Fruit fly (Drosophila melanogaster) whole organism, embryonic: ENCODE data around the gene ple.

Experiments
- Antp ChIP-seq: fragments of 200-800 bp; sonication (Bioruptor generic); optimal IDR thresholded peaks from 3 replicates; lab custom pipeline; 2016; ENCODE audit warnings: missing biosample characterization, missing genetic modification characterization
- CG10209 ChIP-seq: fragments of 200-800 bp; sonication (Bioruptor generic); optimal IDR thresholded peaks from 3 replicates; lab custom pipeline; 2017; ENCODE audit warnings: missing biosample characterization, mild to moderate bottlenecking, missing genetic modification characterization, missing genetic modification reagents
- CG14050 ChIP-seq: fragments of 200-800 bp; sonication (Bioruptor generic); IDR thresholded peaks from 3 replicates; pipeline ENCODE4 v1.3.6; 2022; ENCODE audit warnings: missing biosample characterization, missing genetic modification characterization
- CG16815 ChIP-seq: fragments of 200-800 bp; sonication (Bioruptor generic); optimal IDR thresholded peaks from 3 replicates; lab custom pipeline; 2017; ENCODE audit warnings: missing biosample characterization, mild to moderate bottlenecking, missing genetic modification characterization
- CG18764 ChIP-seq: fragments of 200-800 bp; sonication (Bioruptor generic); optimal IDR thresholded peaks from 3 replicates; lab custom pipeline; 2016; ENCODE audit warnings: missing biosample characterization, missing genetic modification characterization
- CG32767 ChIP-seq: fragments of 200-800 bp; sonication (Bioruptor generic); IDR thresholded peaks from 2 replicates; pipeline ENCODE4 v1.3.6; 2022; ENCODE audit warnings: missing biosample characterization, missing genetic modification characterization
- CG3726 ChIP-seq: fragments of 200-800 bp; sonication (Bioruptor generic); IDR thresholded peaks from 3 replicates; pipeline ENCODE4, ENCODE4 v1.3.6; 2022; ENCODE audit warnings: missing biosample characterization, missing genetic modification characterization
- CG5953 ChIP-seq: fragments of 200-800 bp; sonication (Bioruptor generic); IDR thresholded peaks from 2 replicates; pipeline ENCODE4 v1.3.6; 2022; ENCODE audit warnings: missing biosample characterization, missing genetic modification characterization
- CG6683 ChIP-seq: fragments of 200-800 bp; sonication (Bioruptor generic); optimal IDR thresholded peaks from 2 replicates; lab custom pipeline; 2017; ENCODE audit warnings: missing biosample characterization, mild to moderate bottlenecking, missing genetic modification characterization, missing genetic modification reagents
- CG7271 ChIP-seq: fragments of 200-800 bp; sonication (Bioruptor generic); optimal IDR thresholded peaks from 2 replicates; lab custom pipeline; 2018; ENCODE audit warnings: missing biosample characterization, mild to moderate bottlenecking, missing genetic modification characterization, moderate library complexity
- CG7987 ChIP-seq: fragments of 200-800 bp; sonication (Bioruptor generic); optimal IDR thresholded peaks from 2 replicates; lab custom pipeline; 2018; ENCODE audit warnings: missing biosample characterization, mild to moderate bottlenecking, missing genetic modification characterization, moderate library complexity
- CG8359 ChIP-seq: fragments of 200-800 bp; sonication (Bioruptor generic); optimal IDR thresholded peaks from 2 replicates; lab custom pipeline; 2017; ENCODE audit warnings: missing biosample characterization, mild to moderate bottlenecking, missing genetic modification characterization, borderline replicate concordance
- CG8765 ChIP-seq: fragments of 200-800 bp; sonication (Bioruptor generic); IDR thresholded peaks from 2 replicates; pipeline ENCODE4 v1.3.6; 2022; ENCODE audit warnings: missing biosample characterization, missing genetic modification characterization
- CG9817 ChIP-seq: fragments of 200-800 bp; sonication (Bioruptor generic); optimal IDR thresholded peaks from 2 replicates; lab custom pipeline; 2018; ENCODE audit warnings: missing biosample characterization, mild to moderate bottlenecking, missing genetic modification characterization, moderate library complexity
- D ChIP-seq, 2 experiments: fragments of 200-800 bp in 1 of 2; fragments of >200 bp in 1 of 2; sonication (Bioruptor generic) in 1 of 2; optimal IDR thresholded peaks; 2 replicates in 1 of 2; 3 replicates in 1 of 2; lab custom pipeline; 2017; ENCODE audit warnings: mild to moderate bottlenecking in 1 of 2, missing biosample characterization in 1 of 2, missing genetic modification characterization in 1 of 2, missing genetic modification reagents in 1 of 2
- Fer1 ChIP-seq: fragments of 200-800 bp; sonication (Bioruptor generic); optimal IDR thresholded peaks from 2 replicates; lab custom pipeline; 2017; ENCODE audit warnings: missing biosample characterization, mild to moderate bottlenecking, missing genetic modification characterization
- Fer2 ChIP-seq: fragments of 200-800 bp; sonication (Bioruptor generic); optimal IDR thresholded peaks from 2 replicates; lab custom pipeline; 2018; ENCODE audit warnings: missing biosample characterization, mild to moderate bottlenecking, missing genetic modification characterization, moderate library complexity
- Fer3 ChIP-seq: fragments of 200-800 bp; sonication (Bioruptor generic); optimal IDR thresholded peaks from 2 replicates; lab custom pipeline; 2018; ENCODE audit warnings: missing biosample characterization, mild to moderate bottlenecking, missing genetic modification characterization, moderate library complexity
- H15 ChIP-seq: fragments of 200-800 bp; sonication (Bioruptor generic); IDR thresholded peaks from 3 replicates; pipeline ENCODE4 v1.3.6; 2022; ENCODE audit warnings: missing biosample characterization, missing genetic modification characterization
- HHEX ChIP-seq: fragments of 200-800 bp; sonication (Bioruptor generic); optimal IDR thresholded peaks from 3 replicates; lab custom pipeline; 2017; ENCODE audit warnings: missing biosample characterization, mild to moderate bottlenecking, missing genetic modification characterization, missing genetic modification reagents
- HLH4C ChIP-seq: fragments of 200-800 bp; sonication (Bioruptor generic); IDR thresholded peaks from 3 replicates; pipeline ENCODE4 v1.3.6; 2022; ENCODE audit warnings: missing biosample characterization, missing genetic modification characterization; ENCODE audit not compliant: partially characterized antibody
- MBD-R2 ChIP-seq: fragments of 200-800 bp; sonication (Bioruptor generic); IDR thresholded peaks from 2 replicates; pipeline ENCODE4 v1.3.6; 2022; ENCODE audit warnings: missing biosample characterization, missing genetic modification characterization
- Mad ChIP-seq: fragments of 200-800 bp; sonication (Bioruptor generic); optimal IDR thresholded peaks from 2 replicates; lab custom pipeline; 2016; ENCODE audit warnings: missing biosample characterization, missing genetic modification characterization
- Pdp1 ChIP-seq, 2 experiments: fragments of 200-800 bp; sonication (Bioruptor generic); optimal IDR thresholded peaks; 3 replicates each; lab custom pipeline; 2016; ENCODE audit warnings: missing biosample characterization in 2 of 2, missing genetic modification characterization in 2 of 2, mild to moderate bottlenecking in 1 of 2, moderate library complexity in 1 of 2
- Ravus ChIP-seq: fragments of 200-800 bp; sonication (Bioruptor generic); IDR thresholded peaks from 2 replicates; pipeline ENCODE4 v1.3.6; 2022; ENCODE audit warnings: missing biosample characterization, missing genetic modification characterization
- aop ChIP-seq: fragments of 200-800 bp; sonication (Bioruptor generic); IDR thresholded peaks from 2 replicates; pipeline ENCODE4 v1.3.6; 2022; ENCODE audit warnings: missing biosample characterization, missing genetic modification characterization
- ara ChIP-seq: fragments of 200-800 bp; sonication (Bioruptor generic); IDR thresholded peaks from 2 replicates; pipeline ENCODE4 v1.3.6; 2022; ENCODE audit warnings: missing biosample characterization, missing genetic modification characterization
- disco-r ChIP-seq: fragments of 200-800 bp; sonication (Bioruptor generic); optimal IDR thresholded peaks from 2 replicates; lab custom pipeline; 2016; ENCODE audit warnings: missing biosample characterization, missing genetic modification characterization
- dpn ChIP-seq, 2 experiments: fragments of 200-800 bp; sonication (Bioruptor generic); optimal IDR thresholded peaks; 3 replicates each; lab custom pipeline; 2016; ENCODE audit warnings: missing biosample characterization in 2 of 2, missing genetic modification characterization in 2 of 2
- ftz-f1 ChIP-seq: fragments of 200-800 bp; sonication (Bioruptor generic); optimal IDR thresholded peaks from 2 replicates; lab custom pipeline; 2016; ENCODE audit warnings: missing biosample characterization, missing genetic modification characterization
- gro ChIP-seq: fragments of 200-800 bp; sonication (Bioruptor generic); optimal IDR thresholded peaks from 2 replicates; lab custom pipeline; 2016; ENCODE audit warnings: missing biosample characterization, missing genetic modification characterization
- jumu ChIP-seq: fragments of 200-800 bp; sonication (Bioruptor generic); optimal IDR thresholded peaks from 3 replicates; lab custom pipeline; 2016; ENCODE audit warnings: missing biosample characterization, missing genetic modification characterization
- ken ChIP-seq: fragments of 200-800 bp; sonication (Bioruptor generic); IDR thresholded peaks from 3 replicates; pipeline ENCODE4 v1.3.6; 2022; ENCODE audit warnings: missing biosample characterization, missing genetic modification characterization
- lbe ChIP-seq: fragments of 200-800 bp; sonication (Bioruptor generic); optimal IDR thresholded peaks from 2 replicates; lab custom pipeline; 2016; ENCODE audit warnings: missing biosample characterization, mild to moderate bottlenecking, missing genetic modification characterization
- lov ChIP-seq, 2 experiments: fragments of 200-800 bp in 1 of 2; fragments of >200 bp in 1 of 2; sonication (Bioruptor generic) in 1 of 2; IDR thresholded peaks in 1 of 2; optimal IDR thresholded peaks in 1 of 2; 2 replicates in 1 of 2; 3 replicates in 1 of 2; pipeline versions ENCODE4 v1.3.6 to Lab custom; 2017 to 2022; ENCODE audit warnings: missing biosample characterization in 1 of 2, missing genetic modification characterization in 1 of 2
- luna ChIP-seq: fragments of 200-800 bp; sonication (Bioruptor generic); optimal IDR thresholded peaks from 2 replicates; lab custom pipeline; 2016; ENCODE audit warnings: missing biosample characterization, missing genetic modification characterization
- maf-S ChIP-seq: fragments of 200-800 bp; sonication (Bioruptor generic); optimal IDR thresholded peaks from 2 replicates; lab custom pipeline; 2016; ENCODE audit warnings: missing biosample characterization, missing genetic modification characterization
- onecut ChIP-seq: fragments of 200-800 bp; sonication (Bioruptor generic); IDR thresholded peaks from 2 replicates; pipeline ENCODE4 v1.3.6; 2022; ENCODE audit warnings: missing biosample characterization, missing genetic modification characterization
- org-1 ChIP-seq: fragments of 200-800 bp; sonication (Bioruptor generic); optimal IDR thresholded peaks from 2 replicates; lab custom pipeline; 2017; ENCODE audit warnings: missing biosample characterization, missing genetic modification characterization
- p53 ChIP-seq: fragments of 200-800 bp; sonication (Bioruptor generic); optimal IDR thresholded peaks from 2 replicates; lab custom pipeline; 2016; ENCODE audit warnings: missing biosample characterization, missing genetic modification characterization
- pb ChIP-seq: fragments of 200-800 bp; sonication (Bioruptor generic); optimal IDR thresholded peaks from 3 replicates; lab custom pipeline; 2016; ENCODE audit warnings: missing biosample characterization, missing genetic modification characterization
- psq ChIP-seq: fragments of 200-800 bp; sonication (Bioruptor generic); optimal IDR thresholded peaks from 2 replicates; lab custom pipeline; 2017; ENCODE audit warnings: missing biosample characterization, missing genetic modification characterization
- run ChIP-seq: fragments of 200-800 bp; sonication (Bioruptor generic); optimal IDR thresholded peaks from 3 replicates; lab custom pipeline; 2018; ENCODE audit warnings: missing biosample characterization, mild to moderate bottlenecking, missing genetic modification characterization
- sc ChIP-seq, 3 experiments: fragments of >200 bp in 2 of 3; fragments of 200-800 bp in 1 of 3; sonication (Bioruptor generic) in 1 of 3; optimal IDR thresholded peaks; 2 replicates in 2 of 3; 3 replicates in 1 of 3; lab custom pipeline; 2017; ENCODE audit warnings: mild to moderate bottlenecking in 1 of 3, missing biosample characterization in 1 of 3, missing genetic modification characterization in 1 of 3, missing genetic modification reagents in 1 of 3
- sisA ChIP-seq: fragments of 200-800 bp; sonication (Bioruptor generic); IDR thresholded peaks from 2 replicates; pipeline ENCODE4 v1.3.6; 2022; ENCODE audit warnings: missing biosample characterization, missing genetic modification characterization
- ttk ChIP-seq: fragments of 200-800 bp; sonication (Bioruptor generic); IDR thresholded peaks from 2 replicates; pipeline ENCODE4 v2.1.2; 2022; ENCODE audit warnings: missing biosample characterization, missing genetic modification characterization
- unc-4 ChIP-seq: fragments of 200-800 bp; sonication (Bioruptor generic); IDR thresholded peaks from 2 replicates; pipeline ENCODE4 v1.3.6; 2022; ENCODE audit warnings: missing biosample characterization, missing genetic modification characterization; ENCODE audit not compliant: partially characterized antibody
- usp ChIP-seq: fragments of >200 bp; optimal IDR thresholded peaks from 2 replicates; lab custom pipeline; 2017; ENCODE audit warnings: missing biosample characterization, missing genetic modification characterization
- zen ChIP-seq: fragments of 200-800 bp; sonication (Bioruptor generic); optimal IDR thresholded peaks from 3 replicates; lab custom pipeline; 2018; ENCODE audit warnings: missing biosample characterization, mild to moderate bottlenecking, missing genetic modification characterization, moderate library complexity

The ple gene

dm6 chr3L:6705865-6706264 is 13.5 kb downstream of the ple start (continued):
- TF ChIP-seq H15 (GFP tag; lab: Robert Waterston, UW) (0 out of 3 replicates have a peak, but pooled peaks have one; percentile 19), usp (GFP tag; lab: Kevin White, UChicago) (no peak), pb (GFP tag; lab: Kevin White, UChicago) (peak; percentile 7), CG10209 (GFP tag; lab: Kevin White, UChicago) (peak; percentile 53), dpn (GFP tag; optimal IDR thresholded peaks at IDR 0.05; lab: Kevin White, UChicago) (peak; percentile 17 to 49), org-1 (GFP tag; lab: Kevin White, UChicago) (peak; percentile 15), p53 (no peak), gro (GFP tag; lab: Kevin White, UChicago) (no peak), Fer1 (GFP tag; lab: Kevin White, UChicago) (peak; percentile 54), unc-4 (no peak), Pdp1 (GFP tag; optimal IDR thresholded peaks at IDR 0.05; lab: Kevin White, UChicago) (peak; percentile 27 to 48), CG8765 (GFP tag; lab: Robert Waterston, UW) (no peak), CG5953 (0 out of 2 replicates have a peak, but pooled peaks have one; percentile 18), run (tag; lab: Kevin White, UChicago) (peak; percentile 35), HHEX (GFP tag; lab: Kevin White, UChicago) (peak; percentile 65), MBD-R2 (GFP tag; lab: Robert Waterston, UW) (no peak; the same call in 1 of the 2 replicates), CG14050 (GFP tag; lab: Robert Waterston, UW) (peak; percentile 54; the same call in 2 of the 3 replicates), onecut (GFP tag; lab: Robert Waterston, UW) (peak; percentile 58), Fer3 (tag; lab: Kevin White, UChicago) (peak; percentile 60), CG9817 (tag; lab: Kevin White, UChicago) (peak; percentile 50), Antp (GFP tag; lab: Kevin White, UChicago) (peak; percentile 44), Ravus (peak; percentile 9; the same call in 1 of the 2 replicates), psq (GFP tag; lab: Kevin White, UChicago) (no peak), aop (GFP tag; lab: Robert Waterston, UW) (no peak), ftz-f1 (GFP tag; lab: Kevin White, UChicago) (no peak), Mad (GFP tag; lab: Kevin White, UChicago) (peak; percentile 11), sisA (GFP tag; lab: Robert Waterston, UW) (no peak), luna (GFP tag; lab: Kevin White, UChicago) (no peak), CG8359 (no peak), ttk (GFP tag; lab: Robert Waterston, UW) (peak; percentile 69), ara (GFP tag; lab: Robert Waterston, UW) (no peak), disco-r (GFP tag; lab: Kevin White, UChicago) (no peak), CG7271 (tag; lab: Kevin White, UChicago) (no peak), lov (optimal IDR thresholded peaks at IDR 0.05; lab: Kevin White, UChicago) (no peak), lov (GFP tag; IDR thresholded peaks at IDR 0.05; lab: Robert Waterston, UW) (no peak), CG18764 (GFP tag; lab: Kevin White, UChicago) (no peak), lbe (GFP tag; lab: Kevin White, UChicago) (no peak), CG3726 (GFP tag; lab: Robert Waterston, UW) (no peak), sc (optimal IDR thresholded peaks at IDR 0.05; lab: Kevin White, UChicago) (no peak), sc (GFP tag; optimal IDR thresholded peaks at IDR 0.05; lab: Kevin White, UChicago) (peak; percentile 12), HLH4C (GFP tag; lab: Robert Waterston, UW) (no peak), zen (peak; percentile 51), maf-S (GFP tag; lab: Kevin White, UChicago) (peak; percentile 2), CG16815 (GFP tag; lab: Kevin White, UChicago) (peak; percentile 28), Fer2 (tag; lab: Kevin White, UChicago) (peak; percentile 13), CG7987 (GFP tag; lab: Kevin White, UChicago) (no peak), ken (GFP tag; lab: Robert Waterston, UW) (0 out of 3 replicates have a peak, but pooled peaks have one; percentile 43), jumu (no peak), CG32767 (GFP tag; lab: Robert Waterston, UW) (0 out of 2 replicates have a peak, but pooled peaks have one; percentile 30), CG6683 (GFP tag; lab: Kevin White, UChicago) (no peak), D (optimal IDR thresholded peaks at IDR 0.05; lab: Kevin White, UChicago) (no peak), D (GFP tag; optimal IDR thresholded peaks at IDR 0.05; lab: Kevin White, UChicago) (peak; percentile 48)
